Fruit fly (Drosophila melanogaster) whole organism, pupa: Measurements from ENCODE around the gene Nepl14.

Experiments used
- CG13204 ChIP-seq: fragments of 200-800 bp; sonication (Bioruptor generic); optimal IDR thresholded peaks from 2 replicates; lab custom pipeline; 2018; ENCODE audit warnings: missing biosample characterization, mild to moderate bottlenecking, missing genetic modification characterization, moderate library complexity
- CG15710 ChIP-seq: fragments of 200-800 bp; sonication (Bioruptor generic); optimal IDR thresholded peaks from 2 replicates; lab custom pipeline; 2018; ENCODE audit warnings: missing biosample characterization, mild to moderate bottlenecking, missing genetic modification characterization, moderate library complexity
- CG34367 ChIP-seq: fragments of 200-800 bp; sonication (Bioruptor generic); optimal IDR thresholded peaks from 2 replicates; lab custom pipeline; 2018; ENCODE audit warnings: missing biosample characterization, mild to moderate bottlenecking, missing genetic modification characterization
- CG8301 ChIP-seq: fragments of 200-800 bp; sonication (Bioruptor generic); optimal IDR thresholded peaks from 2 replicates; lab custom pipeline; 2018; ENCODE audit warnings: missing biosample characterization, mild to moderate bottlenecking, missing genetic modification characterization
- D1 ChIP-seq: fragments of 200-800 bp; sonication (Bioruptor generic); optimal IDR thresholded peaks from 2 replicates; lab custom pipeline; 2018; ENCODE audit warnings: missing biosample characterization, mild to moderate bottlenecking, missing genetic modification characterization, moderate library complexity
- EcR ChIP-seq: fragments of 200-800 bp; sonication (Bioruptor generic); optimal IDR thresholded peaks from 3 replicates; lab custom pipeline; 2019; ENCODE audit warnings: missing biosample characterization, missing genetic modification characterization, mild to moderate bottlenecking, moderate library complexity, missing genetic modification reagents
- Ets98B ChIP-seq: fragments of 200-800 bp; sonication (Bioruptor generic); IDR thresholded peaks from 2 replicates; pipeline ENCODE4 v1.3.6; 2022; ENCODE audit warnings: missing biosample characterization, missing genetic modification characterization
- Pif1B ChIP-seq: fragments of 200-800 bp; sonication (Bioruptor generic); optimal IDR thresholded peaks from 3 replicates; lab custom pipeline; 2016; ENCODE audit warnings: missing biosample characterization, missing genetic modification characterization
- Snoo ChIP-seq: fragments of 200-800 bp; sonication (Bioruptor generic); optimal IDR thresholded peaks from 3 replicates; lab custom pipeline; 2017; ENCODE audit warnings: missing biosample characterization, mild to moderate bottlenecking, missing genetic modification characterization, inconsistent platforms
- fd96Ca ChIP-seq: fragments of 200-800 bp; sonication (Bioruptor generic); IDR thresholded peaks from 3 replicates; pipeline ENCODE4 v1.3.6; 2022; ENCODE audit warnings: missing biosample characterization, missing genetic modification characterization
- rn ChIP-seq: fragments of 200-800 bp; sonication (Bioruptor generic); IDR thresholded peaks from 2 replicates; pipeline ENCODE4 v1.3.6; 2022; ENCODE audit warnings: missing biosample characterization, missing genetic modification characterization

DNA sequence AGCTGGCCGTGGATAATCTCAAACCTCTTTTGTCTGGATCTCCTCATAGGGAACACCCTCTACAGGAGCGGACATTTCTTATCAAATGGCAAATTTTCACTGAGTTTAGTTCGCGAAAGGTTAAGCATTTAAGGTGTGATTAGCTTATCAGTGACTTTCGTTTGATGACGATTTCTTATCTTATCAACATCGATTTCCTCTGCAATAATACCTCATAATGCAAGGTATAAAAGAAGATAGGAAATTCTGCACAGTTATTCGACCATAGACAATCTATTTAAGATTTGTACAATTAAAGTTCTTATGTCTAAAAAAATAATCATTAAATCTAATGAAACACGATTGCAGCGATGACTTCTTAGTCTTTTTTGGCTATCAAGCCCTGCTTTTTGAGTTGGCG is 29.8 kb downstream of the Nepl14 start, which contains the start of gene Takl2:
- TF ChIP-seq CG8301 (no peak), fd96Ca (GFP tag; lab: Robert Waterston, UW) (no peak), EcR (GFP tag; lab: Kevin White, UChicago) (no peak), CG13204 (no peak), Ets98B (GFP tag; lab: Robert Waterston, UW) (no peak), Snoo (no peak), CG15710 (tag; lab: Kevin White, UChicago) (no peak), Pif1B (GFP tag; lab: Kevin White, UChicago) (no peak), CG34367 (tag; lab: Kevin White, UChicago) (no peak), D1 (no peak), rn (no peak)
